Fruit fly (Drosophila melanogaster): ENCODE data around the gene alph.

Gene alph

DNA sequence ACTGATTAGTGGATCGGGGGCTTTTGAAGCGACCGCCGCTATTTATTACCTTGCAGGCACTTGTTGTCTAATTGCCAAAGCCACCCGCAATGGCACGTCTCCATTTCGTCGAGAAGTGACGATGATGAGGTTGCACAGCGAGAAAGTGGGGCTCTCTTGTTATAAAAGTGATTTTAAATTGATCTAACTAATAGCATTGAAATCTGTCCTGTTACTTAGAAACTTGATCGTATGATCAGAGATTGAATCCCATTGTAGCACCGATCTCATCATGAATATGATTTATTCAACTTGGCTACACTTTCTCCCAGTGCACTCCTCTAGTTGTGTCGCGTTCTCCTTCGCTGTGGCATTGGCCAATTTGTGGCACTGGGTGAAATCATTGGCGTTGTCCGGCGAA is 7.4 kb upstream of the alph start (continued):
- TF ChIP-seq run (tag; optimal IDR thresholded peaks at IDR 0.05): no peak
- TF ChIP-seq CG11560 (tag; IDR thresholded peaks at IDR 0.05): no peak
- TF ChIP-seq Oaz (GFP tag; IDR thresholded peaks at IDR 0.05): no peak
- no peak for TF ChIP-seq ham (GFP tag; IDR thresholded peaks at IDR 0.05)
- no peak for TF ChIP-seq CG5245 (GFP tag; optimal IDR thresholded peaks at IDR 0.05)
- TF ChIP-seq Eip74EF (GFP tag; optimal IDR thresholded peaks at IDR 0.05): no peak
- peak; percentile 23 for TF ChIP-seq Blimp-1 (GFP tag; optimal IDR thresholded peaks at IDR 0.05)
- no peak for TF ChIP-seq CG1792 (GFP tag; optimal IDR thresholded peaks at IDR 0.05)
- TF ChIP-seq lmd (GFP tag; IDR thresholded peaks at IDR 0.05): no peak
- no peak for TF ChIP-seq oc (tag; optimal IDR thresholded peaks at IDR 0.05)
- no peak for TF ChIP-seq kah (GFP tag; optimal IDR thresholded peaks at IDR 0.05)
- no peak for TF ChIP-seq gce (GFP tag; IDR thresholded peaks at IDR 0.05)
- peak; percentile 26; the same call in 1 of the 2 replicates for TF ChIP-seq sisA (GFP tag; IDR thresholded peaks at IDR 0.05)
- TF ChIP-seq Ets65A (GFP tag): peak; percentile 36
- no peak for TF ChIP-seq br (optimal IDR thresholded peaks at IDR 0.05)
- TF ChIP-seq dimm (GFP tag; IDR thresholded peaks at IDR 0.05): no peak
- TF ChIP-seq CG7963 (GFP tag; IDR thresholded peaks at IDR 0.05; ENCODE audit: partially characterized antibody): no peak
- TF ChIP-seq wdn (GFP tag; IDR thresholded peaks at IDR 0.05): no peak
- TF ChIP-seq ato (GFP tag; IDR thresholded peaks at IDR 0.05; ENCODE audit: partially characterized antibody): no peak
- no peak for TF ChIP-seq CG4424 (GFP tag; optimal IDR thresholded peaks at IDR 0.05)
- TF ChIP-seq HLH54F (GFP tag; optimal IDR thresholded peaks at IDR 0.05): no peak
- no peak for TF ChIP-seq Sox100B (GFP tag; optimal IDR thresholded peaks at IDR 0.05)
- TF ChIP-seq Gsc (GFP tag; IDR thresholded peaks at IDR 0.05): no peak

dm6 chr3R:29585015-29585701 is 6.5 kb upstream of the alph start:
- TF ChIP-seq CG12659 (GFP tag; optimal IDR thresholded peaks at IDR 0.05): no peak
- peak; percentile 32 for TF ChIP-seq Med (GFP tag)
- peak; percentile 55 for TF ChIP-seq D19A (tag; optimal IDR thresholded peaks at IDR 0.05)
- peak; percentile 51 for TF ChIP-seq sens (GFP tag)

dm6 chr3R:29586743-29587142 is 4.9 kb upstream of the alph start:
- TF ChIP-seq zen (tag; optimal IDR thresholded peaks at IDR 0.05) (peak; percentile 53), tll (GFP tag; optimal IDR thresholded peaks at IDR 0.05) (peak in 1 of 2 experiments; percentile 80), peb (GFP tag; IDR thresholded peaks at IDR 0.05) (no peak)

dm6 chr3R:29588004-29588403 is 3.6 kb upstream of the alph start, which contains the start of gene CG7567:
Gene CG7567 (minus strand): TSS chr3R:29588104.
- TF ChIP-seq sens-2 (GFP tag; IDR thresholded peaks at IDR 0.05) (no peak), crp (GFP tag; optimal IDR thresholded peaks at IDR 0.05) (no peak), CG11560 (tag; IDR thresholded peaks at IDR 0.05) (no peak), schlank (tag; optimal IDR thresholded peaks at IDR 0.05) (no peak), slp2 (GFP tag; optimal IDR thresholded peaks at IDR 0.05) (no peak), ssp (GFP tag; IDR thresholded peaks at IDR 0.05) (no peak), Max (GFP tag; optimal IDR thresholded peaks at IDR 0.05) (no peak), CG8924 (tag; optimal IDR thresholded peaks at IDR 0.05) (no peak), Hey (tag; optimal IDR thresholded peaks at IDR 0.05) (no peak), run (tag; optimal IDR thresholded peaks at IDR 0.05) (no peak), CG2199 (GFP tag; IDR thresholded peaks at IDR 0.05) (no peak), CG10321 (GFP tag; IDR thresholded peaks at IDR 0.05) (no peak), cas (GFP tag; IDR thresholded peaks at IDR 0.05) (no peak), CG5180 (GFP tag; optimal IDR thresholded peaks at IDR 0.05) (no peak), CG15514 (GFP tag; optimal IDR thresholded peaks at IDR 0.05) (no peak), CG15601 (tag; optimal IDR thresholded peaks at IDR 0.05) (no peak), HHEX (GFP tag; optimal IDR thresholded peaks at IDR 0.05) (no peak), CG9932 (GFP tag; IDR thresholded peaks at IDR 0.05) (no peak)

Measured in whole organism, embryonic.